Worm (Caenorhabditis elegans): ENCODE measurements around the gene F16G10.2.

- TF ChIP-seq nhr-12 (tag; optimal IDR thresholded peaks at IDR 0.05) (no peak), nhr-10 (tag; optimal IDR thresholded peaks at IDR 0.05) (no peak), lin-39 (tag; optimal IDR thresholded peaks at IDR 0.05) (no peak)
These were observed 3.5 kb downstream of the F16G10.2 start for ce11 chrII:2378465-2379009.
